Worm (Caenorhabditis elegans): ENCODE data around the gene ptp-3.

- no peak for TF ChIP-seq fkh-6 (tag; optimal IDR thresholded peaks at IDR 0.05)
- no peak for TF ChIP-seq ceh-19 (GFP tag; optimal IDR thresholded peaks at IDR 0.05)
- no peak for TF ChIP-seq mec-3 (tag; optimal IDR thresholded peaks at IDR 0.05; ENCODE audit: borderline replicate concordance)
- no peak for TF ChIP-seq pqm-1 (tag; optimal IDR thresholded peaks at IDR 0.05)
- TF ChIP-seq pag-3 (tag; optimal IDR thresholded peaks at IDR 0.05; ENCODE audit: borderline replicate concordance) = no peak
- TF ChIP-seq hlh-30 (tag; optimal IDR thresholded peaks at IDR 0.05; ENCODE audit: insufficient read depth) = no peak
- TF ChIP-seq nhr-11 (tag; optimal IDR thresholded peaks at IDR 0.05) = no peak
These were observed 45.4 kb downstream of the ptp-3 start for ce11 chrII:11020707-11021106.

All from whole organism, late embryonic.